Worm (Caenorhabditis elegans) whole organism, L3 larva: ENCODE results near the gene F44A6.5.

ENCODE experiments used
- R02D3.7 ChIP-seq: fragments of 150-350 bp; optimal IDR thresholded peaks from 2 replicates; lab custom pipeline; 2014; ENCODE audit warnings: missing biosample characterization, missing genetic modification characterization
- aly-2 ChIP-seq: fragments of 150-350 bp; optimal IDR thresholded peaks from 2 replicates; lab custom pipeline; 2014; ENCODE audit warnings: missing biosample characterization, missing genetic modification characterization
- ama-1 ChIP-seq: fragments of 150-350 bp; optimal IDR thresholded peaks from 2 replicates; lab custom pipeline; 2018
- ceh-16 ChIP-seq: sonication (generic microtip); optimal IDR thresholded peaks from 2 replicates; lab custom pipeline; 2017; ENCODE audit warnings: missing biosample characterization, missing genetic modification characterization
- ceh-82 ChIP-seq: fragments of 150-350 bp; optimal IDR thresholded peaks from 2 replicates; lab custom pipeline; 2014; ENCODE audit warnings: missing biosample characterization, missing genetic modification characterization
- ceh-9 ChIP-seq: sonication (generic microtip); optimal IDR thresholded peaks from 2 replicates; lab custom pipeline; 2018; ENCODE audit warnings: missing biosample characterization, missing genetic modification characterization
- egl-27 ChIP-seq: sonication (generic microtip); optimal IDR thresholded peaks from 4 replicates; lab custom pipeline; 2017; ENCODE audit warnings: missing biosample characterization, missing genetic modification reagents, missing genetic modification characterization
- egl-5 ChIP-seq: fragments of 150-350 bp; optimal IDR thresholded peaks from 2 replicates; lab custom pipeline; 2017; ENCODE audit warnings: missing biosample characterization, missing genetic modification reagents, missing genetic modification characterization, inconsistent platforms
- elt-1 ChIP-seq: fragments of 150-350 bp; optimal IDR thresholded peaks from 2 replicates; lab custom pipeline; 2014; ENCODE audit warnings: missing biosample characterization, missing genetic modification characterization
- elt-3 ChIP-seq, 3 experiments: fragments of 150-350 bp in 1 of 3; sonication (generic microtip) in 2 of 3; optimal IDR thresholded peaks; 2 replicates in 2 of 3; 4 replicates in 1 of 3; lab custom pipeline; 2014 to 2017; ENCODE audit warnings: missing biosample characterization in 3 of 3, missing genetic modification characterization in 3 of 3
- eor-1 ChIP-seq, 2 experiments: fragments of 150-350 bp; optimal IDR thresholded peaks; 2 replicates each; lab custom pipeline; 2014 to 2018; ENCODE audit warnings: missing biosample characterization in 2 of 2, missing genetic modification characterization in 2 of 2
- fos-1 ChIP-seq: fragments of 150-350 bp; optimal IDR thresholded peaks from 2 replicates; lab custom pipeline; 2014; ENCODE audit warnings: missing biosample characterization, missing genetic modification characterization
- jun-1 ChIP-seq: fragments of 150-350 bp; optimal IDR thresholded peaks from 2 replicates; lab custom pipeline; 2014; ENCODE audit warnings: missing biosample characterization, missing genetic modification reagents, missing genetic modification characterization
- lin-15B ChIP-seq: fragments of 150-350 bp; optimal IDR thresholded peaks from 2 replicates; lab custom pipeline; 2014; ENCODE audit warnings: missing biosample characterization, missing genetic modification characterization
- lin-39 ChIP-seq: fragments of 150-350 bp; optimal IDR thresholded peaks from 2 replicates; lab custom pipeline; 2018; ENCODE audit warnings: missing biosample characterization, missing genetic modification reagents, missing genetic modification characterization
- lsy-12 ChIP-seq: sonication (generic microtip); optimal IDR thresholded peaks from 2 replicates; lab custom pipeline; 2016; ENCODE audit warnings: mild to moderate bottlenecking, missing genetic modification characterization, missing compliant biosample characterization
- mdl-1 ChIP-seq: fragments of 150-350 bp; optimal IDR thresholded peaks from 2 replicates; lab custom pipeline; 2014; ENCODE audit warnings: missing biosample characterization, missing genetic modification characterization
- mml-1 ChIP-seq: fragments of 150-350 bp; sonication (generic microtip); optimal IDR thresholded peaks from 3 replicates; lab custom pipeline; 2014; ENCODE audit warnings: missing biosample characterization, missing genetic modification characterization
- nfya-1 ChIP-seq: sonication (generic microtip); optimal IDR thresholded peaks from 2 replicates; lab custom pipeline; 2017; ENCODE audit warnings: missing genetic modification characterization, mild to moderate bottlenecking, missing compliant biosample characterization, antibody characterized with exemption, moderate library complexity; ENCODE audit not compliant: insufficient read depth
- nhr-12 ChIP-seq: fragments of 150-350 bp; optimal IDR thresholded peaks from 2 replicates; lab custom pipeline; 2014; ENCODE audit warnings: missing biosample characterization, missing genetic modification characterization
- nhr-23 ChIP-seq: fragments of 150-350 bp; optimal IDR thresholded peaks from 2 replicates; lab custom pipeline; 2014; ENCODE audit warnings: missing biosample characterization, missing genetic modification reagents, missing genetic modification characterization
- nhr-25 ChIP-seq: sonication (generic microtip); optimal IDR thresholded peaks from 2 replicates; lab custom pipeline; 2017; ENCODE audit warnings: missing biosample characterization, missing genetic modification characterization
- nhr-28 ChIP-seq: fragments of 150-350 bp; optimal IDR thresholded peaks from 2 replicates; lab custom pipeline; 2014; ENCODE audit warnings: missing biosample characterization, missing genetic modification characterization
- nhr-43 ChIP-seq: sonication (generic microtip); optimal IDR thresholded peaks from 2 replicates; lab custom pipeline; 2016; ENCODE audit warnings: mild to moderate bottlenecking, missing genetic modification characterization, missing compliant biosample characterization; ENCODE audit not compliant: poor library complexity, severe bottlenecking
- nhr-67 ChIP-seq: fragments of 150-350 bp; optimal IDR thresholded peaks from 2 replicates; lab custom pipeline; 2014; ENCODE audit warnings: missing biosample characterization, missing genetic modification characterization
- nhr-77 ChIP-seq: fragments of 150-350 bp; optimal IDR thresholded peaks from 2 replicates; lab custom pipeline; 2014; ENCODE audit warnings: missing biosample characterization, missing genetic modification characterization
- pha-4 ChIP-seq: fragments of 150-350 bp; optimal IDR thresholded peaks from 2 replicates; lab custom pipeline; 2014; ENCODE audit warnings: missing biosample characterization, missing genetic modification reagents, missing genetic modification characterization
- pqm-1 ChIP-seq: fragments of 150-350 bp; optimal IDR thresholded peaks from 2 replicates; lab custom pipeline; 2017; ENCODE audit warnings: missing biosample characterization, missing genetic modification characterization, inconsistent platforms
- skn-1 ChIP-seq: fragments of 150-350 bp; optimal IDR thresholded peaks from 2 replicates; lab custom pipeline; 2014; ENCODE audit warnings: missing biosample characterization, missing genetic modification characterization
- snpc-4 ChIP-seq: fragments of 150-350 bp; optimal IDR thresholded peaks from 2 replicates; lab custom pipeline; 2014; ENCODE audit warnings: missing biosample characterization, missing genetic modification characterization
- tbx-2 ChIP-seq: sonication (generic microtip); optimal IDR thresholded peaks from 2 replicates; lab custom pipeline; 2016; ENCODE audit warnings: mild to moderate bottlenecking, missing genetic modification characterization, missing compliant biosample characterization
- unc-39 ChIP-seq: sonication (generic microtip); optimal IDR thresholded peaks from 4 replicates; lab custom pipeline; 2017; ENCODE audit warnings: missing biosample characterization, missing genetic modification characterization
- unc-62 ChIP-seq: fragments of 150-350 bp; sonication (generic microtip); optimal IDR thresholded peaks from 4 replicates; lab custom pipeline; 2014; ENCODE audit warnings: missing biosample characterization, missing genetic modification reagents, missing genetic modification characterization
- zag-1 ChIP-seq: fragments of 150-350 bp; optimal IDR thresholded peaks from 2 replicates; lab custom pipeline; 2014; ENCODE audit warnings: missing biosample characterization, missing genetic modification characterization
- ztf-11 ChIP-seq: fragments of 150-350 bp; optimal IDR thresholded peaks from 2 replicates; lab custom pipeline; 2014; ENCODE audit warnings: missing biosample characterization, missing genetic modification characterization

Gene F44A6.5

ce11 chrX:10188493-10188895, 30.2 kb downstream of the F44A6.5 start (continued):
- peak; percentile 94 for TF ChIP-seq lin-39 (tag; lab: Kevin White, UChicago)
- TF ChIP-seq nhr-12 (tag; lab: Kevin White, UChicago): no peak
- TF ChIP-seq fos-1 (tag; lab: Kevin White, UChicago): peak; percentile 55
- TF ChIP-seq nhr-67 (tag; lab: Kevin White, UChicago): no peak
- peak; percentile 54 for TF ChIP-seq elt-1
- no peak for TF ChIP-seq elt-3 (tag; optimal IDR thresholded peaks at IDR 0.05; lab: Kevin White, UChicago)
- peak; percentile 71 for TF ChIP-seq nhr-25
- TF ChIP-seq unc-62 (GFP tag; lab: Kevin White, UChicago): peak; percentile 75

ce11 chrX:10184708-10185107, 34.0 kb downstream of the F44A6.5 start:
- TF ChIP-seq unc-62 (GFP tag; lab: Kevin White, UChicago) (no peak), ceh-82 (tag; lab: Kevin White, UChicago) (no peak), lsy-12 (tag; lab: Kevin White, UChicago) (no peak)
- TF ChIP-seq, all 47 proteins: peak for 0

- TF ChIP-seq egl-5 (no peak), nhr-28 (tag; lab: Kevin White, UChicago) (no peak), nhr-23 (tag; lab: Kevin White, UChicago) (no peak), unc-62 (GFP tag; lab: Kevin White, UChicago) (no peak), eor-1 (tag; optimal IDR thresholded peaks at IDR 0.05; lab: Kevin White, UChicago) (no peak), R02D3.7 (no peak), skn-1 (tag; lab: Kevin White, UChicago) (no peak), jun-1 (tag; lab: Kevin White, UChicago) (no peak), aly-2 (tag; lab: Kevin White, UChicago) (no peak), unc-39 (tag; lab: Kevin White, UChicago) (no peak), mml-1 (tag; lab: Kevin White, UChicago) (no peak), nfya-1 (tag; lab: Kevin White, UChicago) (no peak), ama-1 (lab: Kevin White, UChicago) (no peak), ztf-11 (no peak), ceh-16 (tag; lab: Kevin White, UChicago) (no peak), mdl-1 (tag; lab: Kevin White, UChicago) (no peak), pha-4 (tag; lab: Kevin White, UChicago) (no peak), lin-39 (tag; lab: Kevin White, UChicago) (no peak), nhr-12 (tag; lab: Kevin White, UChicago) (no peak), snpc-4 (tag; lab: Kevin White, UChicago) (no peak)
Measured at ce11 chrX:10183695-10184094, 35.0 kb downstream of the F44A6.5 start, which contains the start of gene arrd-28. Gene arrd-28 (plus strand): TSS chrX:10183995.

ce11 chrX:10182613-10183012, 36.1 kb downstream of the F44A6.5 start:
- TF ChIP-seq nhr-43 (tag; lab: Kevin White, UChicago) (no peak), tbx-2 (no peak), elt-1 (no peak), nfya-1 (tag; lab: Kevin White, UChicago) (no peak), fos-1 (tag; lab: Kevin White, UChicago) (no peak), zag-1 (no peak), lin-15B (no peak), ceh-9 (no peak), eor-1 (tag; optimal IDR thresholded peaks at IDR 0.05; lab: Kevin White, UChicago) (no peak), aly-2 (tag; lab: Kevin White, UChicago) (no peak)

ce11 chrX:10176295-10176694, 42.4 kb downstream of the F44A6.5 start, which contains the start of gene ncs-4:
Gene ncs-4 (plus strand): TSS chrX:10176521.
- TF ChIP-seq egl-5: peak; percentile 11
- TF ChIP-seq jun-1 (tag; lab: Kevin White, UChicago): no peak
- no peak for TF ChIP-seq egl-27

ce11 chrX:10174683-10175082, 44.0 kb downstream of the F44A6.5 start, which contains the start of gene C07A4.3:
Gene C07A4.3 (plus strand): TSS chrX:10174983.
- no peak for TF ChIP-seq pqm-1 (tag; lab: Kevin White, UChicago)
- no peak for TF ChIP-seq elt-1
- TF ChIP-seq nhr-77 (tag; lab: Kevin White, UChicago): no peak
- no peak for TF ChIP-seq eor-1 (tag; optimal IDR thresholded peaks at IDR 0.05; lab: Kevin White, UChicago)
- TF ChIP-seq pha-4 (tag; lab: Kevin White, UChicago): no peak
- no peak for TF ChIP-seq skn-1 (tag; lab: Kevin White, UChicago)
